Worm (Caenorhabditis elegans) whole organism, late embryonic: ENCODE results near the gene smc-5.
"Not testable (repeated sequence)": the region's sequence is repeated elsewhere in the genome, so short reads cannot be mapped to it uniquely, and the experiment has no call there.

ENCODE experiments used
- C08G9.2 ChIP-seq: sonication (generic microtip); optimal IDR thresholded peaks from 2 replicates; lab custom pipeline; 2016; ENCODE audit warnings: mild to moderate bottlenecking, missing genetic modification characterization, moderate library complexity, missing compliant biosample characterization
- C38D4.7 ChIP-seq: fragments of 200-800 bp; sonication (Bioruptor generic); optimal IDR thresholded peaks from 2 replicates; lab custom pipeline; 2018; ENCODE audit warnings: mild to moderate bottlenecking, missing genetic modification characterization, moderate library complexity, missing compliant biosample characterization
- F13H6.1 ChIP-seq: sonication (generic microtip); optimal IDR thresholded peaks from 2 replicates; lab custom pipeline; 2016; ENCODE audit warnings: missing genetic modification characterization, missing compliant biosample characterization
- K02D7.2 ChIP-seq: sonication (generic microtip); optimal IDR thresholded peaks from 2 replicates; lab custom pipeline; 2017; ENCODE audit warnings: mild to moderate bottlenecking, missing genetic modification characterization, missing compliant biosample characterization
- ceh-14 ChIP-seq: sonication (generic microtip); optimal IDR thresholded peaks from 2 replicates; lab custom pipeline; 2016; ENCODE audit warnings: missing genotype, missing genetic modification characterization, missing compliant biosample characterization
- ceh-22 ChIP-seq: sonication (generic microtip); optimal IDR thresholded peaks from 2 replicates; lab custom pipeline; 2017; ENCODE audit warnings: missing biosample characterization, missing genetic modification characterization
- ceh-31 ChIP-seq: sonication (generic microtip); optimal IDR thresholded peaks from 2 replicates; lab custom pipeline; 2016; ENCODE audit warnings: missing genetic modification characterization, missing compliant biosample characterization
- che-1 ChIP-seq: sonication (generic microtip); optimal IDR thresholded peaks from 2 replicates; lab custom pipeline; 2016; ENCODE audit warnings: mild to moderate bottlenecking, missing genetic modification characterization, missing compliant biosample characterization
- dve-1 ChIP-seq: sonication (generic microtip); optimal IDR thresholded peaks from 2 replicates; lab custom pipeline; 2017; ENCODE audit warnings: antibody characterized with exemption, mild to moderate bottlenecking, missing genetic modification characterization, missing compliant biosample characterization
- elt-4 ChIP-seq: sonication (generic microtip); optimal IDR thresholded peaks from 2 replicates; lab custom pipeline; 2016; ENCODE audit warnings: missing genetic modification characterization, missing compliant biosample characterization
- fkh-6 ChIP-seq: sonication (generic microtip); optimal IDR thresholded peaks from 2 replicates; lab custom pipeline; 2016; ENCODE audit warnings: missing genetic modification characterization, missing compliant biosample characterization
- hlh-15 ChIP-seq: sonication (generic microtip); optimal IDR thresholded peaks from 2 replicates; lab custom pipeline; 2016; ENCODE audit warnings: missing genetic modification characterization, missing compliant biosample characterization
- hlh-30 ChIP-seq: sonication (generic microtip); optimal IDR thresholded peaks from 2 replicates; lab custom pipeline; 2017; ENCODE audit warnings: antibody characterized with exemption, missing genetic modification characterization, missing compliant biosample characterization; ENCODE audit not compliant: insufficient read depth
- lim-6 ChIP-seq: sonication (generic microtip); optimal IDR thresholded peaks from 2 replicates; lab custom pipeline; 2016; ENCODE audit warnings: missing genetic modification characterization, missing compliant biosample characterization
- pag-3 ChIP-seq: sonication (generic microtip); optimal IDR thresholded peaks from 2 replicates; lab custom pipeline; 2016; ENCODE audit warnings: missing compliant biosample characterization, missing genetic modification characterization, borderline replicate concordance
- pqm-1 ChIP-seq: sonication (generic microtip); optimal IDR thresholded peaks from 2 replicates; lab custom pipeline; 2016; ENCODE audit warnings: missing genetic modification characterization, missing compliant biosample characterization
- ref-2 ChIP-seq: sonication (generic microtip); optimal IDR thresholded peaks from 2 replicates; lab custom pipeline; 2016; ENCODE audit warnings: missing genetic modification characterization, missing compliant biosample characterization
- syd-9 ChIP-seq: sonication (generic microtip); optimal IDR thresholded peaks from 2 replicates; lab custom pipeline; 2016; ENCODE audit warnings: mild to moderate bottlenecking, missing genetic modification characterization, moderate library complexity, missing compliant biosample characterization
- tbx-2 ChIP-seq: sonication (generic microtip); optimal IDR thresholded peaks from 2 replicates; lab custom pipeline; 2016; ENCODE audit warnings: missing genetic modification characterization, missing compliant biosample characterization
- ttx-3 ChIP-seq: sonication (generic microtip); optimal IDR thresholded peaks from 2 replicates; lab custom pipeline; 2016; ENCODE audit warnings: missing genetic modification reagents, missing genetic modification characterization, missing compliant biosample characterization
- unc-42 ChIP-seq: sonication (generic microtip); optimal IDR thresholded peaks from 2 replicates; lab custom pipeline; 2016; ENCODE audit warnings: missing genotype, missing genetic modification characterization, missing compliant biosample characterization

smc-5 gene

ce11 chrII:5115235-5115634 is 53.3 kb downstream of the smc-5 start, which contains the start of gene msp-74:
msp-74 (minus strand) TSS chrII:5115335.
- not testable (repeated sequence) for TF ChIP-seq K02D7.2 (tag; lab: Kevin White, UChicago); hlh-30; tbx-2

- TF ChIP-seq elt-4 (tag; lab: Kevin White, UChicago) (no peak), ceh-14 (tag; lab: Kevin White, UChicago) (no peak), C38D4.7 (no peak), syd-9 (tag; lab: Kevin White, UChicago) (no peak), F13H6.1 (no peak), pag-3 (tag; lab: Kevin White, UChicago) (no peak), C08G9.2 (no peak), ttx-3 (tag; lab: Kevin White, UChicago) (no peak), fkh-6 (tag; lab: Kevin White, UChicago) (no peak), unc-42 (no peak), pqm-1 (no peak), che-1 (tag; lab: Kevin White, UChicago) (no peak), ceh-31 (no peak), ceh-22 (no peak), ref-2 (tag; lab: Kevin White, UChicago) (no peak), hlh-15 (tag; lab: Kevin White, UChicago) (no peak), dve-1 (tag; lab: Kevin White, UChicago) (no peak), lim-6 (tag; lab: Kevin White, UChicago) (no peak)
Observed at ce11 chrII:5115733-5116132, 53.8 kb downstream of the smc-5 start, which contains the start of gene srsy-1. srsy-1 (plus strand) TSS chrII:5116033.
